Worm (Caenorhabditis elegans) whole organism, young adult: ENCODE results near the gene W01D2.6.

ENCODE experiments used
- D2030.7 ChIP-seq: fragments of 200-800 bp; sonication (Bioruptor generic); IDR thresholded peaks from 2 replicates; pipeline ENCODE4 v1.3.6; 2022; ENCODE audit warnings: missing genetic modification reagents, missing genetic modification characterization, missing compliant biosample characterization
- F22D6.2 ChIP-seq: sonication (generic microtip); optimal IDR thresholded peaks from 2 replicates; lab custom pipeline; 2016; ENCODE audit warnings: mild to moderate bottlenecking, missing genetic modification characterization, missing compliant biosample characterization
- K12H6.12 ChIP-seq: fragments of 200-800 bp; sonication (Bioruptor generic); optimal IDR thresholded peaks from 2 replicates; lab custom pipeline; 2018; ENCODE audit warnings: mild to moderate bottlenecking, missing genetic modification characterization, missing compliant biosample characterization
- Y53F4B.3 ChIP-seq: fragments of 200-800 bp; sonication (Bioruptor generic); IDR thresholded peaks from 2 replicates; pipeline ENCODE4 v1.3.6; 2022; ENCODE audit warnings: missing genetic modification reagents, missing genetic modification characterization, missing compliant biosample characterization
- Y53G8AR.9 ChIP-seq: fragments of 200-800 bp; sonication (Bioruptor generic); conservative IDR thresholded peaks from 2 replicates; pipeline ENCODE4 v1.3.6; 2022; ENCODE audit warnings: missing genetic modification reagents, missing genetic modification characterization, missing compliant biosample characterization
- aptf-2 ChIP-seq: fragments of 200-800 bp; sonication (Bioruptor generic); conservative IDR thresholded peaks from 2 replicates; pipeline ENCODE4 v1.3.6; 2022; ENCODE audit warnings: missing genetic modification reagents, missing genetic modification characterization, missing compliant biosample characterization
- athp-1 ChIP-seq: sonication (generic microtip); optimal IDR thresholded peaks from 2 replicates; lab custom pipeline; 2017; ENCODE audit warnings: mild to moderate bottlenecking, missing genetic modification characterization, missing compliant biosample characterization
- attf-5 ChIP-seq: fragments of 200-800 bp; sonication (Bioruptor generic); optimal IDR thresholded peaks from 2 replicates; lab custom pipeline; 2018; ENCODE audit warnings: mild to moderate bottlenecking, missing genetic modification characterization, missing compliant biosample characterization
- attf-6 ChIP-seq: fragments of 200-800 bp; sonication (Bioruptor generic); IDR thresholded peaks from 2 replicates; pipeline ENCODE4 v1.3.6; 2022; ENCODE audit warnings: missing genetic modification reagents, missing genetic modification characterization, missing compliant biosample characterization
- bed-2 ChIP-seq: fragments of 200-800 bp; sonication (Bioruptor generic); IDR thresholded peaks from 2 replicates; pipeline ENCODE4 v1.3.6; 2022; ENCODE audit warnings: missing genetic modification reagents, missing genetic modification characterization, missing compliant biosample characterization
- ccch-3 ChIP-seq: fragments of 200-800 bp; sonication (Bioruptor generic); optimal IDR thresholded peaks from 2 replicates; lab custom pipeline; 2018; ENCODE audit warnings: mild to moderate bottlenecking, missing genetic modification characterization, missing compliant biosample characterization
- ceh-100 ChIP-seq: fragments of 200-800 bp; sonication (Bioruptor generic); IDR thresholded peaks from 2 replicates; pipeline ENCODE4 v1.3.6; 2022; ENCODE audit warnings: missing genetic modification reagents, missing genetic modification characterization, missing compliant biosample characterization
- ceh-58 ChIP-seq: fragments of 200-800 bp; sonication (Bioruptor generic); IDR thresholded peaks from 2 replicates; pipeline ENCODE4 v1.3.6; 2022; ENCODE audit warnings: missing genetic modification characterization, missing compliant biosample characterization
- ceh-91 ChIP-seq: fragments of 200-800 bp; sonication (Bioruptor generic); IDR thresholded peaks from 2 replicates; pipeline ENCODE4 v1.3.6; 2022; ENCODE audit warnings: missing genetic modification reagents, missing genetic modification characterization, missing compliant biosample characterization
- chd-7 ChIP-seq: sonication (generic microtip); optimal IDR thresholded peaks from 2 replicates; lab custom pipeline; 2016; ENCODE audit warnings: mild to moderate bottlenecking, missing genetic modification characterization, moderate library complexity, missing compliant biosample characterization
- dox-1 ChIP-seq: fragments of 200-800 bp; sonication (Bioruptor generic); IDR thresholded peaks from 2 replicates; pipeline ENCODE4 v1.3.6; 2022; ENCODE audit warnings: missing genetic modification reagents, missing genetic modification characterization, missing compliant biosample characterization
- egl-18 ChIP-seq: fragments of 200-800 bp; sonication (Bioruptor generic); IDR thresholded peaks from 2 replicates; pipeline ENCODE4 v1.3.6; 2022; ENCODE audit warnings: missing genetic modification reagents, missing genetic modification characterization, missing compliant biosample characterization
- ets-4 ChIP-seq: fragments of 200-800 bp; sonication (Bioruptor generic); optimal IDR thresholded peaks from 2 replicates; lab custom pipeline; 2018; ENCODE audit warnings: mild to moderate bottlenecking, missing genetic modification characterization, missing compliant biosample characterization
- fkh-3 ChIP-seq: sonication (generic microtip); optimal IDR thresholded peaks from 2 replicates; lab custom pipeline; 2016; ENCODE audit warnings: mild to moderate bottlenecking, missing genetic modification characterization, missing compliant biosample characterization
- him-1 ChIP-seq: sonication (generic microtip); optimal IDR thresholded peaks from 2 replicates; lab custom pipeline; 2016; ENCODE audit warnings: missing genotype, missing genetic modification reagents, missing genetic modification characterization, missing compliant biosample characterization
- let-526 ChIP-seq: fragments of 200-800 bp; sonication (Bioruptor generic); IDR thresholded peaks from 2 replicates; pipeline ENCODE4 v1.3.6; 2022; ENCODE audit warnings: missing genetic modification reagents, missing genetic modification characterization, missing compliant biosample characterization
- lin-40 ChIP-seq: sonication (generic microtip); optimal IDR thresholded peaks from 2 replicates; lab custom pipeline; 2016; ENCODE audit warnings: missing genetic modification characterization, mild to moderate bottlenecking, missing compliant biosample characterization, missing genotype, missing genetic modification reagents
- lsl-1 ChIP-seq: fragments of 200-800 bp; sonication (Bioruptor generic); optimal IDR thresholded peaks from 2 replicates; lab custom pipeline; 2018; ENCODE audit warnings: mild to moderate bottlenecking, missing genetic modification characterization, moderate library complexity, missing compliant biosample characterization
- madf-10 ChIP-seq: sonication (generic microtip); optimal IDR thresholded peaks from 2 replicates; lab custom pipeline; 2016; ENCODE audit warnings: mild to moderate bottlenecking, missing genetic modification characterization, missing compliant biosample characterization
- mel-28 ChIP-seq: sonication (generic microtip); optimal IDR thresholded peaks from 2 replicates; lab custom pipeline; 2016; ENCODE audit warnings: borderline replicate concordance, mild to moderate bottlenecking, missing genetic modification characterization, missing compliant biosample characterization
- nhr-120 ChIP-seq: fragments of 200-800 bp; sonication (Bioruptor generic); IDR thresholded peaks from 2 replicates; pipeline ENCODE4 v1.3.6; 2022; ENCODE audit warnings: missing genetic modification characterization, missing compliant biosample characterization
- nhr-80 ChIP-seq: sonication (generic microtip); optimal IDR thresholded peaks from 2 replicates; lab custom pipeline; 2016; ENCODE audit warnings: missing genetic modification characterization, missing compliant biosample characterization
- pbrm-1 ChIP-seq: fragments of 200-800 bp; sonication (Bioruptor generic); IDR thresholded peaks from 2 replicates; pipeline ENCODE4 v1.3.6; 2022; ENCODE audit warnings: missing genetic modification reagents, missing genetic modification characterization, missing compliant biosample characterization
- pha-4 ChIP-seq: fragments of 150-350 bp; sonication (generic microtip); optimal IDR thresholded peaks from 2 replicates; lab custom pipeline; 2014; ENCODE audit warnings: missing biosample characterization, missing genetic modification reagents, missing genetic modification characterization
- repo-1 ChIP-seq: sonication (generic microtip); optimal IDR thresholded peaks from 2 replicates; lab custom pipeline; 2017; ENCODE audit warnings: mild to moderate bottlenecking, missing genetic modification characterization, missing compliant biosample characterization
- snpc-4 ChIP-seq, 5 experiments: fragments of 150-350 bp in 1 of 5; sonication (generic microtip) in 4 of 5; optimal IDR thresholded peaks; 2 replicates each; lab custom pipeline; 2014 to 2018; ENCODE audit warnings: missing genetic modification characterization in 5 of 5, missing biosample characterization in 3 of 5, antibody characterized with exemption in 2 of 5, mild to moderate bottlenecking in 2 of 5, missing compliant biosample characterization in 2 of 5, missing genotype in 2 of 5, moderate library complexity in 2 of 5, missing genetic modification reagents in 1 of 5
- unc-130 ChIP-seq: sonication (generic microtip); optimal IDR thresholded peaks from 2 replicates; lab custom pipeline; 2016; ENCODE audit warnings: missing genetic modification reagents, missing genetic modification characterization, missing compliant biosample characterization
- unc-62 ChIP-seq: fragments of 150-350 bp; optimal IDR thresholded peaks from 2 replicates; lab custom pipeline; 2014; ENCODE audit warnings: missing biosample characterization, missing genetic modification reagents, missing genetic modification characterization
- xnd-1 ChIP-seq: sonication (generic microtip); optimal IDR thresholded peaks from 2 replicates; lab custom pipeline; 2016; ENCODE audit warnings: missing genotype, missing genetic modification reagents, missing genetic modification characterization, missing compliant biosample characterization
- ztf-26 ChIP-seq: sonication (generic microtip); optimal IDR thresholded peaks from 2 replicates; lab custom pipeline; 2017; ENCODE audit warnings: missing genetic modification characterization, missing compliant biosample characterization
- ztf-28 ChIP-seq: fragments of 200-800 bp; sonication (Bioruptor generic); IDR thresholded peaks from 2 replicates; pipeline ENCODE4 v1.3.6; 2022; ENCODE audit warnings: missing genetic modification reagents, missing genetic modification characterization, missing compliant biosample characterization
- ztf-3 ChIP-seq: fragments of 200-800 bp; sonication (Bioruptor generic); optimal IDR thresholded peaks from 2 replicates; lab custom pipeline; 2018; ENCODE audit warnings: mild to moderate bottlenecking, missing genetic modification characterization, missing compliant biosample characterization

W01D2.6 gene

DNA sequence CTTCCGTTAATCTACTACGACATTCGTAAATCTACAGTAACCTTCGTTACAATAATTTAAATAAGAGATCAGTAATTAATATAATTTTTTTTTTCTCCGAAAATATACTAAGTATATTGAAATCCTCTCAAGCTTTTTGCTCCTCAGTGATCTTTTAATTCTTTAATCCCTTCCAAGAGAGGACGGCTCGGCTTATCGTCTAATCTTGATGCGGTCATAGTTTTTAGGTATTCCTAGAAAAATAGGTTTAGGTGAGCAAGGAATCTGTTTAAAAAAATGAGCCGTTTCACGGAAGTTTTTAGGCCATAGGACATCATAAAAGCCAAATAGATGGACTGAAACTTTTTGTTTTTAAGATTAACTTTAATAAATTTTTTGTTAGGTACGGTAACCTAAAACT is 23.3 kb downstream of the W01D2.6 start (continued):
- TF ChIP-seq ceh-91 (GFP tag; lab: Robert Waterston, UW), result no peak
- TF ChIP-seq attf-6 (GFP tag; lab: Robert Waterston, UW), result no peak
- no peak for TF ChIP-seq D2030.7 (GFP tag; lab: Robert Waterston, UW)

DNA sequence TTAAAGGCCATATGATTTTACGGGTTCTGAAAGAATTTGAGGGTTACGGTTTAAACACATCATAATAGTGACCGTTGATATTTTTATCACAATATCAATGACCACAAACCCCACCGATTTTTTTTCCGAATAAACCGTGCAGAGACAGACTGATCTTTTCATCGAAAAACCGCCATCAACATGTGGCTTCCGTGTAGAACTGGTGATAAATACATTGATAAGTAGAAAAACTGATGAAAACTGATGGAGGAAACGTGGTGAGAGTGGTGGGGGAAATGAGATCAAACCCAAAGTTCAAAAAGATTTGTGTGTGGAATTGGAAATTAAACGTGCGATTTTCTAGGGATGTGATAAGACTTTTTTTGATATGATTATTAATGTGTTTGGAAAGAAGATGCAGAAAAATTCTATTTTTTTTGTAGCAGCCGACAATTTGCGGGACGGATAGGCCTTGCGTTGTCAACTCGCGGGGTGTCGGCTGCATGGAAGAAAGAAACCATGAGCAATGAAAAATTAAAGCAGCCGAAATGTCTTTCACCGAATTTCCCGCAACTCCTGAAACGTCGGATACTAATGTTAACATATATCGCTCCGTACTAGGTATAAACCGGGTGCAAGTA is 29.9 kb downstream of the W01D2.6 start:
- TF ChIP-seq snpc-4 (GFP tag; optimal IDR thresholded peaks at IDR 0.05; lab: Kevin White, UChicago), result no peak
- TF ChIP-seq snpc-4 (tag; optimal IDR thresholded peaks at IDR 0.05; lab: Kevin White, UChicago), result peak in 3 of 4 experiments; percentile 47 to 76 (median 59)
- TF ChIP-seq repo-1, result no peak
- TF ChIP-seq ets-4 (GFP tag; lab: Kevin White, UChicago), result no peak
- no peak for TF ChIP-seq fkh-3 (tag; lab: Kevin White, UChicago)
- TF ChIP-seq chd-7 (tag; lab: Kevin White, UChicago), result no peak
- TF ChIP-seq ccch-3 (GFP tag; lab: Kevin White, UChicago), result no peak
- TF ChIP-seq nhr-80, result peak; percentile 46
- TF ChIP-seq ztf-3 (GFP tag; lab: Kevin White, UChicago), result no peak
- TF ChIP-seq pbrm-1 (GFP tag; lab: Robert Waterston, UW), result no peak
- TF ChIP-seq dox-1, result no peak
- TF ChIP-seq pha-4 (tag; lab: Kevin White, UChicago), result no peak
- TF ChIP-seq lin-40 (tag; lab: Kevin White, UChicago), result peak; percentile 51
- TF ChIP-seq Y53G8AR.9 (GFP tag; lab: Robert Waterston, UW), result no peak
- TF ChIP-seq ztf-26 (tag; lab: Kevin White, UChicago), result peak; percentile 16
- TF ChIP-seq ceh-58, result no peak
- no peak for TF ChIP-seq bed-2 (GFP tag; lab: Robert Waterston, UW)
- TF ChIP-seq xnd-1 (tag; lab: Kevin White, UChicago), result no peak
- no peak for TF ChIP-seq unc-130 (GFP tag; lab: Kevin White, UChicago)
- TF ChIP-seq unc-62, result no peak
- TF ChIP-seq him-1 (tag; lab: Kevin White, UChicago), result no peak
- TF ChIP-seq ceh-100, result no peak
- no peak for TF ChIP-seq attf-5 (GFP tag; lab: Kevin White, UChicago)
- TF ChIP-seq Y53F4B.3 (GFP tag; lab: Robert Waterston, UW), result no peak
- TF ChIP-seq, all 124 proteins: peak for 4

DNA sequence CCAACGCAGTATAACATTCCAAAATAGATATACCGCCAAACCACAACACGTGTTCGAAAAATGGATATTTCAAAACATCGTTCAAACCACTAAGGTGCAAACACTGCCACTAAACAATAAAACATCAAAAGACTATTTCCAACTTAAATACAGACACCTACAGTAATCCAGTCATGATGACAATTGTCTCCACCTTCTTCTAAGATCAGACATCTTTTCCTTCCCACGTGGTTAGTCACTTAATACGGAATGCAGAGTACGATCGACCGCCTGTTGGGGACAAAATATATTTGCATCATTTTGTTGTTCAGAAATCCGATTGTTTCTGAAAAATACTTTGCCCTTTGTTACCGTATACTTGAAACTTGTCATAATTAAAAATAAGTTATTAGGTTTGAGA is 32.5 kb downstream of the W01D2.6 start:
- TF ChIP-seq K12H6.12 (tag; lab: Kevin White, UChicago), result no peak

DNA sequence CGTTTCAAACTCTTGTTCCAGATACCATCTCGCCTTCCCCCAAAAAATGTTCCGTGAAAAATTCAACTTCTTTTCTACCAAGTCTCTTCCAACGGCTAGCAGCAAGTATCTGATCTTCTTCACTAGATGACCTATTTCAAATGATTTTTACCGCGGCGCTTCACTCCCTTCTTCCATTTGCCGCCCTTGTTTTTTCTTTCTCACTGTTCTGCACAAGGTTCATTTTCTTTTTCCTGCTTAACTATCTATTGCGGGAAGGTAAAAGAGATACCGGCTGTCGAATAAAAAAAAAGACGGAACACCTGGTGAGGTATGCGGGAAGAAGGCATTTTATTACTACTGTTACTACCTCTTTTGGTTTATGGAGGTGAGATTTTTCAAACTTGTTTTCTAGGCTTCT is 34.2 kb downstream of the W01D2.6 start, which contains the start of gene cdh-7:
Gene cdh-7, plus strand, starts transcription at position 214 of the 400 bp plus-strand sequence.
- TF ChIP-seq let-526 (GFP tag; lab: Robert Waterston, UW), result no peak
- no peak for TF ChIP-seq athp-1

DNA sequence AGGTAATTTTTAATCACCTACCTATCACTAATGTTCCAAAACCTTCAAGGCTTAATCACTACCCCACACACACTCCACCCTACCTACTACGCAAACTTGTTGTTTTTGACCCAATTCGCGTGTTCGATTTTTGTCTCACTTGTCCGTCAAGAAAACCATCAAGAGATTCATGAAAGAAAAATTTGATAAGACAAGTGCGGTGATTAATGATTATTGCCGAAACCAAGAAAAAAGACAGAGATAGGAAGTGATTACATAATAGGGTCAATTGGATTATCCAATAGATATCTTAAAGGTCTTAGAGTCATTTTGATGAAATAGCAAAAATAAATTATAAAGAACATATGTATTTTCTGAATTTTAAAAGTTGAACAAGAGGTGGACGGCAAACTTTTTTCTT is 35.5 kb downstream of the W01D2.6 start:
- no peak for TF ChIP-seq attf-6 (GFP tag; lab: Robert Waterston, UW)
- TF ChIP-seq D2030.7 (GFP tag; lab: Robert Waterston, UW), result no peak
- no peak for TF ChIP-seq nhr-120 (GFP tag; lab: Robert Waterston, UW)
- no peak for TF ChIP-seq lsl-1 (GFP tag; lab: Kevin White, UChicago)
- TF ChIP-seq mel-28 (tag; lab: Kevin White, UChicago), result no peak
- no peak for TF ChIP-seq let-526 (GFP tag; lab: Robert Waterston, UW)
- no peak for TF ChIP-seq ztf-28
- no peak for TF ChIP-seq aptf-2 (GFP tag; lab: Robert Waterston, UW)
- TF ChIP-seq egl-18, result no peak
- no peak for TF ChIP-seq madf-10 (tag; lab: Kevin White, UChicago)
- no peak for TF ChIP-seq F22D6.2 (tag; lab: Kevin White, UChicago)
